Worm (Caenorhabditis elegans) whole organism, midembryonic: Measurements from ENCODE around the gene mrps-17.

Experiments used
- T22C8.4 ChIP-seq: fragments of 200-800 bp; sonication (Bioruptor generic); IDR thresholded peaks from 2 replicates; pipeline ENCODE4 v1.3.6; 2022; ENCODE audit warnings: missing genetic modification characterization, missing compliant biosample characterization
- cog-1 ChIP-seq: sonication (generic microtip); optimal IDR thresholded peaks from 2 replicates; lab custom pipeline; 2016; ENCODE audit warnings: missing genetic modification characterization, missing compliant biosample characterization
- flt-1 ChIP-seq: fragments of 200-800 bp; sonication (Bioruptor generic); IDR thresholded peaks from 2 replicates; pipeline ENCODE4 v1.3.6; 2022; ENCODE audit warnings: missing genetic modification characterization, missing compliant biosample characterization
- klf-2 ChIP-seq: fragments of 200-800 bp; sonication (Bioruptor generic); conservative IDR thresholded peaks from 2 replicates; pipeline ENCODE4 v1.3.6; 2022; ENCODE audit warnings: missing genetic modification reagents, missing genetic modification characterization, missing compliant biosample characterization
- med-1 ChIP-seq: sonication (generic microtip); optimal IDR thresholded peaks from 2 replicates; lab custom pipeline; 2017; ENCODE audit warnings: missing genetic modification characterization, mild to moderate bottlenecking, missing compliant biosample characterization, antibody characterized with exemption, missing genetic modification reagents; ENCODE audit not compliant: insufficient read depth
- ref-1 ChIP-seq: fragments of 200-800 bp; sonication (Bioruptor generic); conservative IDR thresholded peaks from 2 replicates; pipeline ENCODE4 v1.3.6; 2022; ENCODE audit warnings: missing genetic modification reagents, missing genetic modification characterization, missing compliant biosample characterization
- ztf-23 ChIP-seq: fragments of 200-800 bp; sonication (Bioruptor generic); IDR thresholded peaks from 2 replicates; pipeline ENCODE4 v1.3.6; 2022; ENCODE audit warnings: missing genetic modification reagents, missing genetic modification characterization, missing compliant biosample characterization
- ztf-29 ChIP-seq: fragments of 200-800 bp; sonication (Bioruptor generic); IDR thresholded peaks from 2 replicates; pipeline ENCODE4 v1.3.6; 2022; ENCODE audit warnings: missing genetic modification reagents, missing genetic modification characterization, missing compliant biosample characterization

ce11 chrIII:6399424-6399823 is 32.2 kb downstream of the mrps-17 start:
- TF ChIP-seq ztf-23 (no peak), ztf-29 (GFP tag; lab: Robert Waterston, UW) (no peak), cog-1 (tag; lab: Kevin White, UChicago) (no peak), med-1 (no peak), ref-1 (no peak), klf-2 (GFP tag; lab: Robert Waterston, UW) (no peak), T22C8.4 (GFP tag; lab: Robert Waterston, UW) (no peak), flt-1 (no peak)
